Fruit fly (Drosophila melanogaster): ENCODE measurements around the gene Idgf2.

The Idgf2 gene

DNA sequence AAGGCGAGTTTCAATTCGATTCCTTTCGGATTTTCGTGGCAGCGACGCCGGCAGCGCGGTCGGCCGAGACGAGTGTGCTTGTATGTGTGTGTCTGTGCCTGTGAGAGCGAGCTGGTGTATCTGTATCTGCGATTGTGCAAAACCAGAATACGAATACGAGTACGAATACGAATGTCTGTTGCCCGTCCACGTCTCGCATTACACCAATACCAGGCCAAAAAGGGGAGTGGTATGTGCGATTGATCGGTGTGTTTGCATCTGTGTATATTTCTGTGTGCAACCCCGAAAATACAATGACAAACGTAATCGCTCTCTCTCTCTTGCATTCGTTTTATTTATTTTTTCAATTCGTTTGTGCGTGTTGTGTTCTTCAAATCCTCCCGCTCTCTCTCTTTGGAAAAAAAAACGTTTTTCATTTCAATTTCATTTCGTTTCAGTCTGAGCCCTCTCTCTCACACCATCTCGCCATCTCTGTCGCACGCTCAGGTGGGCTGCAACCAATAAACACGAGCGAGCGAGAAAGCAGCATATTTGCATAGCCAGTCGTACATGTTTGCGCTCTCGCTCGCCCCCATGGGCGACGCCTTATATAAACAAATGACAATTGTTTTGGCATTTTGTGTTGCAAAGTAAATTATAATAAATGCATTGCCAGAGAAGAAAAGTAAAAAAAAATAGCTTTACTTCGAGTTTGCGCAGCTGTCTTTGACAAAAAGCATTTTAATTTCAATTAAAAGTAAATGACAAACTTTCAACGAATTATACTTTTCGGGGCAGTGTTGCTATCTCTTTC lies 39.1 kb downstream of the Idgf2 start (continued):
- TF ChIP-seq gfzf (GFP tag; optimal IDR thresholded peaks at IDR 0.05) (no peak), CG3065 (GFP tag; optimal IDR thresholded peaks at IDR 0.05) (no peak), CG17612 (GFP tag; IDR thresholded peaks at IDR 0.05) (no peak), CG16815 (GFP tag; optimal IDR thresholded peaks at IDR 0.05) (no peak), CG14860 (GFP tag; IDR thresholded peaks at IDR 0.05; ENCODE audit: partially characterized antibody) (no peak), luna (GFP tag; optimal IDR thresholded peaks at IDR 0.05) (no peak), amos (GFP tag; IDR thresholded peaks at IDR 0.05; ENCODE audit: partially characterized antibody) (no peak), kah (GFP tag; optimal IDR thresholded peaks at IDR 0.05) (peak; percentile 8), CG2129 (GFP tag; IDR thresholded peaks at IDR 0.05; ENCODE audit: partially characterized antibody) (no peak), CG32772 (GFP tag; IDR thresholded peaks at IDR 0.05) (peak; percentile 69), CG18619 (GFP tag; optimal IDR thresholded peaks at IDR 0.05) (peak; percentile 12), Nf-YB (GFP tag; optimal IDR thresholded peaks at IDR 0.05) (peak; percentile 98), gsb (GFP tag; IDR thresholded peaks at IDR 0.05) (no peak), Dp (GFP tag; optimal IDR thresholded peaks at IDR 0.05) (no peak), pros (GFP tag; optimal IDR thresholded peaks at IDR 0.05) (no peak), CG13296 (GFP tag; optimal IDR thresholded peaks at IDR 0.05) (no peak), Dip3 (GFP tag; optimal IDR thresholded peaks at IDR 0.05) (peak; percentile 22), Atf6 (GFP tag; IDR thresholded peaks at IDR 0.05) (no peak), pfk (GFP tag; optimal IDR thresholded peaks at IDR 0.05) (peak; percentile 98), Poxn (GFP tag; IDR thresholded peaks at IDR 0.05) (no peak), sens-2 (GFP tag; IDR thresholded peaks at IDR 0.05) (no peak), sisA (GFP tag; IDR thresholded peaks at IDR 0.05) (no peak), CG34224 (GFP tag; IDR thresholded peaks at IDR 0.05; ENCODE audit: partially characterized antibody) (no peak), lmd (GFP tag; IDR thresholded peaks at IDR 0.05) (no peak), CkIIα-i1 (GFP tag; IDR thresholded peaks at IDR 0.05) (no peak), CG6765 (GFP tag; optimal IDR thresholded peaks at IDR 0.05) (no peak), vnd (GFP tag; IDR thresholded peaks at IDR 0.05; ENCODE audit: partially characterized antibody) (no peak), jigr1 (GFP tag; IDR thresholded peaks at IDR 0.05) (no peak), Fer2 (tag; optimal IDR thresholded peaks at IDR 0.05) (no peak), Oli (tag; optimal IDR thresholded peaks at IDR 0.05) (no peak), onecut (GFP tag; IDR thresholded peaks at IDR 0.05) (no peak; the same call in 1 of the 2 replicates), CG10366 (GFP tag; IDR thresholded peaks at IDR 0.05) (no peak), inv (GFP tag; IDR thresholded peaks at IDR 0.05; ENCODE audit: partially characterized antibody) (no peak), Oaz (GFP tag; IDR thresholded peaks at IDR 0.05) (no peak), grn (GFP tag; optimal IDR thresholded peaks at IDR 0.05) (no peak), Atf-2 (GFP tag; optimal IDR thresholded peaks at IDR 0.05) (peak; percentile 20), CG3281 (GFP tag; optimal IDR thresholded peaks at IDR 0.05) (no peak), tx (GFP tag; optimal IDR thresholded peaks at IDR 0.05) (no peak), Dip2 (GFP tag; IDR thresholded peaks at IDR 0.05) (no peak), gt (GFP tag; IDR thresholded peaks at IDR 0.05) (no peak), btn (GFP tag; optimal IDR thresholded peaks at IDR 0.05) (peak; percentile 58), salm (tag; optimal IDR thresholded peaks at IDR 0.05) (no peak), ranshi (GFP tag; IDR thresholded peaks at IDR 0.05) (peak; percentile 45; the same call in 1 of the 2 replicates), gro (GFP tag; optimal IDR thresholded peaks at IDR 0.05) (peak; percentile 31), H2.0 (GFP tag; IDR thresholded peaks at IDR 0.05) (no peak; the same call in 1 of the 2 replicates), sim (GFP tag; IDR thresholded peaks at IDR 0.05) (0 out of 2 replicates have a peak, but pooled peaks have one; percentile 37), D (optimal IDR thresholded peaks at IDR 0.05) (peak; percentile 84), D (GFP tag; optimal IDR thresholded peaks at IDR 0.05) (peak; percentile 53), sima (GFP tag; optimal IDR thresholded peaks at IDR 0.05) (no peak), ro (GFP tag; IDR thresholded peaks at IDR 0.05) (no peak)

All from whole organism, embryonic.